Fruit fly (Drosophila melanogaster) whole organism, embryonic: Measurements from ENCODE around the gene CG7370.

Experiments
- Ada2b ChIP-seq: fragments of 200-800 bp; sonication (Bioruptor generic); IDR thresholded peaks from 2 replicates; pipeline ENCODE4 v1.3.6; 2022; ENCODE audit warnings: missing biosample characterization, missing genetic modification characterization
- Asciz ChIP-seq: fragments of 200-800 bp; sonication (Bioruptor generic); optimal IDR thresholded peaks from 2 replicates; lab custom pipeline; 2017; ENCODE audit warnings: missing biosample characterization, mild to moderate bottlenecking, missing genetic modification characterization, missing genetic modification reagents
- B-H2 ChIP-seq: fragments of 200-800 bp; sonication (Bioruptor generic); optimal IDR thresholded peaks from 2 replicates; lab custom pipeline; 2018; ENCODE audit warnings: missing biosample characterization, mild to moderate bottlenecking, missing genetic modification characterization
- Bteb2 ChIP-seq: fragments of 200-800 bp; sonication (Bioruptor generic); optimal IDR thresholded peaks from 2 replicates; lab custom pipeline; 2016; ENCODE audit warnings: missing biosample characterization, missing genetic modification characterization
- CG11504 ChIP-seq: fragments of 200-800 bp; sonication (Bioruptor generic); optimal IDR thresholded peaks from 3 replicates; lab custom pipeline; 2019; ENCODE audit warnings: missing biosample characterization, mild to moderate bottlenecking, missing genetic modification characterization, moderate library complexity
- CG15269 ChIP-seq: fragments of 200-800 bp; sonication (Bioruptor generic); optimal IDR thresholded peaks from 2 replicates; lab custom pipeline; 2018; ENCODE audit warnings: missing biosample characterization, mild to moderate bottlenecking, missing genetic modification characterization, moderate library complexity
- CG1647 ChIP-seq: fragments of 200-800 bp; sonication (Bioruptor generic); optimal IDR thresholded peaks from 3 replicates; lab custom pipeline; 2016; ENCODE audit warnings: missing biosample characterization, missing genetic modification characterization
- CG17359 ChIP-seq: fragments of 200-800 bp; sonication (Bioruptor generic); optimal IDR thresholded peaks from 3 replicates; lab custom pipeline; 2018; ENCODE audit warnings: missing biosample characterization, mild to moderate bottlenecking, missing genetic modification characterization, moderate library complexity
- CG17568 ChIP-seq: fragments of 200-800 bp; sonication (Bioruptor generic); optimal IDR thresholded peaks from 2 replicates; lab custom pipeline; 2018; ENCODE audit warnings: missing biosample characterization, mild to moderate bottlenecking, missing genetic modification characterization, moderate library complexity
- CG18476 ChIP-seq: fragments of 200-800 bp; sonication (Bioruptor generic); optimal IDR thresholded peaks from 2 replicates; lab custom pipeline; 2016; ENCODE audit warnings: missing biosample characterization, mild to moderate bottlenecking, missing genetic modification characterization
- CG18599 ChIP-seq: fragments of 200-800 bp; sonication (Bioruptor generic); optimal IDR thresholded peaks from 3 replicates; lab custom pipeline; 2017; ENCODE audit warnings: missing biosample characterization, missing genetic modification characterization, mild to moderate bottlenecking, moderate library complexity, missing genetic modification reagents
- CG2712 ChIP-seq: fragments of 200-800 bp; optimal IDR thresholded peaks from 3 replicates; lab custom pipeline; 2019; ENCODE audit warnings: missing biosample characterization, mild to moderate bottlenecking, missing genetic modification characterization, moderate library complexity
- CG31224 ChIP-seq: fragments of 200-800 bp; sonication (Bioruptor generic); IDR thresholded peaks from 2 replicates; pipeline ENCODE4 v1.3.6; 2022; ENCODE audit warnings: missing biosample characterization, missing genetic modification characterization
- CG32767 ChIP-seq: fragments of 200-800 bp; sonication (Bioruptor generic); IDR thresholded peaks from 2 replicates; pipeline ENCODE4 v1.3.6; 2022; ENCODE audit warnings: missing biosample characterization, missing genetic modification characterization
- CG33213 ChIP-seq: fragments of 200-800 bp; sonication (Bioruptor generic); optimal IDR thresholded peaks from 3 replicates; lab custom pipeline; 2016; ENCODE audit warnings: missing biosample characterization, missing genetic modification characterization
- CG43689 ChIP-seq: fragments of 200-800 bp; sonication (Bioruptor generic); IDR thresholded peaks from 2 replicates; pipeline ENCODE4 v1.3.6; 2022; ENCODE audit warnings: missing biosample characterization, missing genetic modification characterization
- CG6791 ChIP-seq: fragments of 200-800 bp; sonication (Bioruptor generic); IDR thresholded peaks from 3 replicates; pipeline ENCODE4 v1.3.6; 2022; ENCODE audit warnings: missing biosample characterization, missing genetic modification characterization; ENCODE audit not compliant: partially characterized antibody
- CG7357 ChIP-seq: fragments of 200-800 bp; sonication (Bioruptor generic); IDR thresholded peaks from 3 replicates; pipeline ENCODE4 v1.3.6; 2022; ENCODE audit warnings: missing biosample characterization, missing genetic modification characterization
- CG8290 ChIP-seq, 3 experiments: fragments of 200-800 bp; sonication (Bioruptor generic); optimal IDR thresholded peaks; 2 replicates each; lab custom pipeline; 2016 to 2019; ENCODE audit warnings: missing biosample characterization in 3 of 3, missing genetic modification characterization in 3 of 3, mild to moderate bottlenecking in 2 of 3, moderate library complexity in 1 of 3
- Dad ChIP-seq: fragments of 200-800 bp; sonication (Bioruptor generic); optimal IDR thresholded peaks from 3 replicates; lab custom pipeline; 2016; ENCODE audit warnings: missing biosample characterization, missing genetic modification characterization
- Dip3 ChIP-seq: fragments of 200-800 bp; sonication (Bioruptor generic); optimal IDR thresholded peaks from 3 replicates; lab custom pipeline; 2016; ENCODE audit warnings: missing biosample characterization, missing genetic modification characterization
- Dll ChIP-seq: fragments of 200-800 bp; sonication (Bioruptor generic); IDR thresholded peaks from 4 replicates; pipeline ENCODE4 v1.3.6; 2022; ENCODE audit warnings: missing biosample characterization, missing genetic modification characterization; ENCODE audit not compliant: partially characterized antibody
- Doc2 ChIP-seq: fragments of 200-800 bp; sonication (Bioruptor generic); IDR thresholded peaks from 2 replicates; pipeline ENCODE4 v1.3.6; 2022; ENCODE audit warnings: missing biosample characterization, missing genetic modification characterization
- E2f2 ChIP-seq: fragments of 200-800 bp; sonication (Bioruptor generic); IDR thresholded peaks from 2 replicates; pipeline ENCODE4 v1.3.6; 2022; ENCODE audit warnings: missing biosample characterization, missing genetic modification characterization
- Elba2 ChIP-seq: fragments of 200-800 bp; sonication (Bioruptor generic); optimal IDR thresholded peaks from 3 replicates; lab custom pipeline; 2016; ENCODE audit warnings: missing biosample characterization, missing genetic modification characterization
- Fer1 ChIP-seq: fragments of 200-800 bp; sonication (Bioruptor generic); optimal IDR thresholded peaks from 2 replicates; lab custom pipeline; 2017; ENCODE audit warnings: missing biosample characterization, mild to moderate bottlenecking, missing genetic modification characterization
- HHEX ChIP-seq: fragments of 200-800 bp; sonication (Bioruptor generic); optimal IDR thresholded peaks from 3 replicates; lab custom pipeline; 2017; ENCODE audit warnings: missing biosample characterization, mild to moderate bottlenecking, missing genetic modification characterization, missing genetic modification reagents
- HLH4C ChIP-seq: fragments of 200-800 bp; sonication (Bioruptor generic); IDR thresholded peaks from 3 replicates; pipeline ENCODE4 v1.3.6; 2022; ENCODE audit warnings: missing biosample characterization, missing genetic modification characterization; ENCODE audit not compliant: partially characterized antibody
- NC2α ChIP-seq: fragments of 200-800 bp; sonication (Bioruptor generic); optimal IDR thresholded peaks from 2 replicates; lab custom pipeline; 2016; ENCODE audit warnings: missing biosample characterization, missing genetic modification characterization
- Nf-YC ChIP-seq: fragments of 200-800 bp; optimal IDR thresholded peaks from 3 replicates; lab custom pipeline; 2019; ENCODE audit warnings: missing biosample characterization, mild to moderate bottlenecking, missing genetic modification characterization, moderate library complexity
- PHDP ChIP-seq: fragments of 200-800 bp; sonication (Bioruptor generic); optimal IDR thresholded peaks from 3 replicates; lab custom pipeline; 2018; ENCODE audit warnings: missing biosample characterization, mild to moderate bottlenecking, missing genetic modification characterization, moderate library complexity
- Poxn ChIP-seq: fragments of 200-800 bp; sonication (Bioruptor generic); IDR thresholded peaks from 2 replicates; pipeline ENCODE4 v1.3.6; 2022; ENCODE audit warnings: missing biosample characterization, missing genetic modification characterization
- Sox100B ChIP-seq: fragments of 200-800 bp; sonication (Bioruptor generic); optimal IDR thresholded peaks from 3 replicates; lab custom pipeline; 2018; ENCODE audit warnings: missing biosample characterization, mild to moderate bottlenecking, missing genetic modification characterization
- bab2 ChIP-seq: fragments of 200-800 bp; sonication (Bioruptor generic); optimal IDR thresholded peaks from 2 replicates; lab custom pipeline; 2016; ENCODE audit warnings: missing biosample characterization, missing genetic modification characterization
- bcd ChIP-seq: fragments of 200-800 bp; sonication (Bioruptor generic); optimal IDR thresholded peaks from 2 replicates; lab custom pipeline; 2017; ENCODE audit warnings: missing biosample characterization, mild to moderate bottlenecking, missing genetic modification characterization
- chif ChIP-seq, 2 experiments: fragments of 200-800 bp; sonication (Bioruptor generic); optimal IDR thresholded peaks; 3 replicates each; lab custom pipeline; 2016; ENCODE audit warnings: missing biosample characterization in 2 of 2, missing genetic modification characterization in 2 of 2
- chinmo ChIP-seq: fragments of 200-800 bp; sonication (Bioruptor generic); IDR thresholded peaks from 4 replicates; pipeline ENCODE4 v1.3.6; 2022; ENCODE audit warnings: missing biosample characterization, missing genetic modification characterization; ENCODE audit not compliant: partially characterized antibody
- eyg ChIP-seq: fragments of 200-800 bp; sonication (Bioruptor generic); optimal IDR thresholded peaks from 3 replicates; lab custom pipeline; 2016; ENCODE audit warnings: missing biosample characterization, missing genetic modification characterization
- fd64A ChIP-seq: fragments of 200-800 bp; sonication (Bioruptor generic); optimal IDR thresholded peaks from 3 replicates; lab custom pipeline; 2018; ENCODE audit warnings: missing biosample characterization, mild to moderate bottlenecking, missing genetic modification characterization
- gsb ChIP-seq: fragments of 200-800 bp; sonication (Bioruptor generic); IDR thresholded peaks from 2 replicates; pipeline ENCODE4 v1.3.6; 2022; ENCODE audit warnings: missing biosample characterization, missing genetic modification characterization
- hb ChIP-seq: fragments of 200-800 bp; sonication (Bioruptor generic); IDR thresholded peaks from 3 replicates; pipeline ENCODE4 v1.3.6; 2022; ENCODE audit warnings: missing biosample characterization, missing genetic modification characterization; ENCODE audit not compliant: partially characterized antibody
- inv ChIP-seq: fragments of 200-800 bp; sonication (Bioruptor generic); IDR thresholded peaks from 2 replicates; pipeline ENCODE4 v1.3.6; 2022; ENCODE audit warnings: missing biosample characterization, missing genetic modification characterization; ENCODE audit not compliant: partially characterized antibody
- lola ChIP-seq, 3 experiments: fragments of >200 bp in 2 of 3; fragments of 200-800 bp in 1 of 3; sonication (Bioruptor generic) in 1 of 3; optimal IDR thresholded peaks; 2 replicates each; lab custom pipeline; 2017 to 2019; ENCODE audit warnings: missing biosample characterization in 3 of 3, missing genetic modification characterization in 3 of 3, mild to moderate bottlenecking in 1 of 3, moderate library complexity in 1 of 3
- nmo ChIP-seq: fragments of 200-800 bp; sonication (Bioruptor generic); optimal IDR thresholded peaks from 2 replicates; lab custom pipeline; 2018; ENCODE audit warnings: missing biosample characterization, mild to moderate bottlenecking, missing genetic modification characterization, moderate library complexity
- p53 ChIP-seq: fragments of 200-800 bp; sonication (Bioruptor generic); optimal IDR thresholded peaks from 2 replicates; lab custom pipeline; 2016; ENCODE audit warnings: missing biosample characterization, missing genetic modification characterization
- rib ChIP-seq: fragments of 200-800 bp; sonication (Bioruptor generic); IDR thresholded peaks from 2 replicates; pipeline ENCODE4 v1.3.6; 2022; ENCODE audit warnings: missing biosample characterization, missing genetic modification characterization
- sima ChIP-seq: fragments of 200-800 bp; sonication (Bioruptor generic); optimal IDR thresholded peaks from 2 replicates; lab custom pipeline; 2016; ENCODE audit warnings: missing biosample characterization, missing genetic modification characterization
- vfl ChIP-seq: fragments of 200-800 bp; sonication (Bioruptor generic); optimal IDR thresholded peaks from 2 replicates; lab custom pipeline; 2016; ENCODE audit warnings: missing biosample characterization, missing genetic modification characterization
- zen ChIP-seq: fragments of 200-800 bp; sonication (Bioruptor generic); optimal IDR thresholded peaks from 3 replicates; lab custom pipeline; 2018; ENCODE audit warnings: missing biosample characterization, mild to moderate bottlenecking, missing genetic modification characterization, moderate library complexity

CG7370 gene

dm6 chr3L:21808003-21808530 lies 38.5 kb downstream of the CG7370 start (continued):
- TF ChIP-seq Bteb2 (GFP tag; lab: Kevin White, UChicago) (no peak), B-H2 (GFP tag; lab: Kevin White, UChicago) (no peak), Sox100B (GFP tag; lab: Kevin White, UChicago) (peak; percentile 56), E2f2 (GFP tag; lab: Robert Waterston, UW) (no peak; the same call in 1 of the 2 replicates), NC2α (GFP tag; lab: Kevin White, UChicago) (no peak), Dll (GFP tag; lab: Robert Waterston, UW) (no peak), CG17359 (no peak), Dip3 (GFP tag; lab: Kevin White, UChicago) (no peak), CG2712 (tag; lab: Kevin White, UChicago) (peak; percentile 85), CG31224 (GFP tag; lab: Robert Waterston, UW) (peak; percentile 20; the same call in 1 of the 2 replicates), CG43689 (GFP tag; lab: Robert Waterston, UW) (no peak), bcd (peak; percentile 64), HHEX (no peak), Dad (GFP tag; lab: Kevin White, UChicago) (no peak), hb (GFP tag; lab: Robert Waterston, UW) (no peak), CG33213 (no peak), CG17568 (GFP tag; lab: Kevin White, UChicago) (no peak), chif (GFP tag; optimal IDR thresholded peaks at IDR 0.05; lab: Kevin White, UChicago) (no peak), CG8290 (GFP tag; optimal IDR thresholded peaks at IDR 0.05; lab: Kevin White, UChicago) (peak; percentile 58), CG8290 (tag; optimal IDR thresholded peaks at IDR 0.05; lab: Kevin White, UChicago) (no peak), CG6791 (GFP tag; lab: Robert Waterston, UW) (no peak), CG18476 (GFP tag; lab: Kevin White, UChicago) (no peak), Asciz (peak; percentile 64), CG11504 (tag; lab: Kevin White, UChicago) (no peak), bab2 (GFP tag; lab: Kevin White, UChicago) (no peak), vfl (GFP tag; lab: Kevin White, UChicago) (no peak), PHDP (no peak), p53 (GFP tag; lab: Kevin White, UChicago) (no peak), chinmo (GFP tag; lab: Robert Waterston, UW) (no peak), CG18599 (GFP tag; lab: Kevin White, UChicago) (no peak), CG15269 (no peak), Ada2b (peak; percentile 61; the same call in 1 of the 2 replicates), rib (GFP tag; lab: Robert Waterston, UW) (no peak), CG7357 (GFP tag; lab: Robert Waterston, UW) (peak; percentile 24; the same call in 1 of the 3 replicates), nmo (GFP tag; lab: Kevin White, UChicago) (peak; percentile 82), eyg (no peak), fd64A (GFP tag; lab: Kevin White, UChicago) (no peak), Poxn (GFP tag; lab: Robert Waterston, UW) (no peak), CG32767 (peak; percentile 75), Fer1 (GFP tag; lab: Kevin White, UChicago) (no peak), sima (no peak), lola (GFP tag; optimal IDR thresholded peaks at IDR 0.05; lab: Kevin White, UChicago) (peak in 1 of 3 experiments; percentile 79), Doc2 (GFP tag; lab: Robert Waterston, UW) (no peak), inv (GFP tag; lab: Robert Waterston, UW) (no peak), HLH4C (GFP tag; lab: Robert Waterston, UW) (no peak), Elba2 (GFP tag; lab: Kevin White, UChicago) (peak; percentile 51), zen (peak; percentile 56), Nf-YC (tag; lab: Kevin White, UChicago) (peak; percentile 97), gsb (0 out of 2 replicates have a peak, but pooled peaks have one; percentile 7), CG1647 (GFP tag; lab: Kevin White, UChicago) (no peak)
